Worm (Caenorhabditis elegans): Measurements from ENCODE around the gene ZK899.3.

ZK899.3 gene

DNA sequence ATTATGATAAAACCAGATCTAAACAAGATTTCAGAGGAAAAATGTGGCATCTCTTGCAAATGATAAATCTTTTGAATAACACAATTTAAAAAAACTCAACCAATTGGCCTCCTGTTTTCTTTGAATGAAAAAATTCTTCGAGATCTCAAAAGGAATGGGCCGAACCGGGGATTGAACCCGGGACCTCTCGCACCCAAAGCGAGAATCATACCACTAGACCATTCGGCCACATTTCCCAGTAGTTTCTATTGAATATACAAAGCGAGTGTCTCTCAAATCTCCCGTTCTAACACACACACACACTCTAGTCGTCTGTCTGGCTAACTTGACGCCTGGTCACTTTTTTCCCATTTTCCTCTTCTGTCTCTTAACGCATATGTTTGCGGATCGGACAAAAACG, 14.6 kb downstream of the ZK899.3 start (continued):
- TF ChIP-seq zfp-3 (GFP tag; conservative IDR thresholded peaks at IDR 0.05) (0 out of 2 replicates have a peak, but pooled peaks have one; percentile 12), zfp-2 (tag; optimal IDR thresholded peaks at IDR 0.05) (peak; percentile 55), nhr-76 (tag; optimal IDR thresholded peaks at IDR 0.05) (no peak), saeg-2 (GFP tag; IDR thresholded peaks at IDR 0.05) (no peak), mdl-1 (tag; optimal IDR thresholded peaks at IDR 0.05) (peak in 1 of 2 experiments; percentile 59), egl-27 (tag; optimal IDR thresholded peaks at IDR 0.05) (no peak), nhr-77 (tag; optimal IDR thresholded peaks at IDR 0.05) (peak; percentile 35), zip-2 (tag; optimal IDR thresholded peaks at IDR 0.05) (peak; percentile 79), F44E2.7 (GFP tag; IDR thresholded peaks at IDR 0.05) (no peak), F26F4.8 (GFP tag; conservative IDR thresholded peaks at IDR 0.05) (peak; percentile 91), mxl-3 (GFP tag; optimal IDR thresholded peaks at IDR 0.05) (peak; percentile 25), set-16 (GFP tag; IDR thresholded peaks at IDR 0.05) (no peak), ceh-62 (tag; optimal IDR thresholded peaks at IDR 0.05) (no peak), nhr-28 (tag; optimal IDR thresholded peaks at IDR 0.05) (peak; percentile 35)

DNA sequence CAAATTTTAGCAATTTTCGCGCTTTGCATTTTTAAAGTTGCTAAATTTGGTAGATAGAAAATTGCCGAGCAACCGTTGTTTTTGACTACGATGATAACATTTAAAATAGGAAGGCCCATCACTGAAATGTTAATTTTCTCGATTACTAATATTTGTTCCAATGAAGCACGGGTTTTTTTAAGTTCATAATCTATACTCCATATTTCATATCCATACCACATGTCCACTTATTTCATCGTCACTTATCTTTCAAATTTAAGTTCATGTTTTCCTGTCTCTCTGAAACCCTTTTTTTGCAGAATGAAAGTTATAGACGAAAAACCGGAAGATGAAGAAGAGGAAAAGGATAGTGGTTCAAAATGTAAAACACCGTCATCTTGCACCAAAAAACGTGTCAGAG, 19.2 kb downstream of the ZK899.3 start, which contains the start of gene gap-2:
gap-2 (plus strand) TSS at position 301 of the 400 bp plus-strand sequence.
- no peak for TF ChIP-seq daf-19 (GFP tag; conservative IDR thresholded peaks at IDR 0.05)
- TF ChIP-seq zip-11 (GFP tag; IDR thresholded peaks at IDR 0.05) = no peak
- TF ChIP-seq sdz-12 (GFP tag; optimal IDR thresholded peaks at IDR 0.05) = no peak
- no peak for TF ChIP-seq pqm-1 (tag; optimal IDR thresholded peaks at IDR 0.05)
- no peak for TF ChIP-seq ZK546.5 (tag; optimal IDR thresholded peaks at IDR 0.05)
- no peak for TF ChIP-seq lin-29 (GFP tag; IDR thresholded peaks at IDR 0.05)
- TF ChIP-seq aly-2 (tag; optimal IDR thresholded peaks at IDR 0.05) = no peak
- TF ChIP-seq spr-1 (tag; optimal IDR thresholded peaks at IDR 0.05) = no peak
- TF ChIP-seq jun-1 (tag; optimal IDR thresholded peaks at IDR 0.05) = no peak

DNA sequence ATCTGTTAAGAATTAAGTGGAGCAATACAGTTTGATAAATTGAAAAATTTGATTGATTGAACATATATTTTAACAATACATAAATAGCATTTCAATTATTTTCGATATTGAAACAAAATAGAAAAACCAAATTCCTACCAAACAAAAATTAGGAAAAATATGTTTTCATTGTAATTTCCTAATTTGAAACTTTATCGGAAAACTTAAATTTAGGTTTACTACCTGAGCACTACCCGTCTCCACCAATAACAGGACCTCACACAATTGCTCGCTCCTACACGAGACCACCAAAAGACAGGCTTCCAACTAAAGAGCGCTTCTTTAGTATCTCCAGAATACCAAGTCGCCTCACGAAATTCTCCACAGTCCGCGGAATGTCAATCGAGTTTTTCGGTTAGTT, 23.8 kb downstream of the ZK899.3 start:
- no peak for TF ChIP-seq gei-8 (GFP tag; optimal IDR thresholded peaks at IDR 0.05)
- peak; percentile 92 for TF ChIP-seq aha-1 (tag)

DNA sequence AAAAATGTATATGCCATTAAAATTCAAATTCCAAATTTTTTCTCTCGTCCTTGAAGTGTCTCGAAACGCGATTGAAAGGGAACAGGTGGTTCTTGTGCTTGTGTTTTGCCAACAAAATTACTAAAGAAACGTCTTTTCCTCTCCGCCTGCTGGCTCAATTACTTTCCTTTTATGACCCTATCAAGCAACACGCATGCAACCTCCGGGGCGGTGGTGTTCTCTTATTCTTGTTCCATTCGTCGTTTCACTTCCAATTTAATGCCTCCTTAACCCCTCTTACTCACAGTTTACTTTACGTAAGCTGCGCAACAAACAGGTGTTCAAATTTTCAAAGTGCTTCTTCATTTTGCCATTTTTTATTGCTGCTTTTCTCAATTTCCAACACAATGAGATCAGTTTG, 30.8 kb downstream of the ZK899.3 start:
- TF ChIP-seq unc-62 (GFP tag; optimal IDR thresholded peaks at IDR 0.05 in 1 of 2) (peak in 1 of 2 experiments; percentile 89), unc-62 (tag; optimal IDR thresholded peaks at IDR 0.05) (no peak), fkh-10 (GFP tag; optimal IDR thresholded peaks at IDR 0.05) (no peak)

DNA sequence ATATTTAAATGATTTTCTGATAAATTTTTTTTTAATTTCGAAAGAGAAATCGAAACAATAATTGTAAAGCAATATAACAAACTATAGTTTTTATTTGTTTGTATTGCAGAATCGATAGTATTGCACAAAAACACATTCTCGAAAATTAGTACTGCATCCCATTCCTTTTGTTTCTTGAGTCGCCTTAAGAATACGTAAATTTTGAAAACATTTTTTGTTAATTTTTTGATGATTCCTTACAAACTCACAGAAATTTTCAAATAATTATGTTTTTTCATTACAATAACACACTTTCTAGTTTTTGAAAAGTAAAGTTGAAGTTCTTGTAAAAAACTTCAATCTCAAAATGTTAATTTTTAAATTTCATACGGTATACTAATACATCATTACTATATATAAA, 33.2 kb downstream of the ZK899.3 start:
- TF ChIP-seq aha-1 (tag) = peak; percentile 88
- TF ChIP-seq saeg-2 (GFP tag; IDR thresholded peaks at IDR 0.05) = no peak

DNA sequence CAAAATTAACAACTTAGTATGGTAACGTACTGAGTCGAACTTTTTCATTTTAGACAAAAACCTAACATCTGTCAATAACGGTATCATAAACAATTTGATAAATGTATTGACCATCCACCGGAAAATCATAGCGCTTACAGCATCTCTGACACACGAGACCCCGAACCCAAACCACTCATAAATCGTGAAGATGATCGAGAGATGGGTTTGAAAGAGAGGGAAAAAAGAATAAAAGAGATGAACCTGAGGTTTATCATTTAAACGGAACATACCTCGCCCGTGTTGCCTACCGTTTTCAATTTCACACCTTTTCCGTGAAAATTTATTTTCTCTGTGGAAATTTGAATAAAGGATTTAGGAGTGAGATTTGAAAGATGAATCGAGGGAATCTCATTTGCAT, 36.6 kb downstream of the ZK899.3 start:
- TF ChIP-seq lir-3 (tag; optimal IDR thresholded peaks at IDR 0.05) = no peak
- TF ChIP-seq nhr-76 (tag; optimal IDR thresholded peaks at IDR 0.05) = no peak
- TF ChIP-seq saeg-2 (GFP tag; IDR thresholded peaks at IDR 0.05) = no peak
- no peak for TF ChIP-seq unc-62 (GFP tag; optimal IDR thresholded peaks at IDR 0.05 in 1 of 2)
- no peak for TF ChIP-seq unc-62 (tag; optimal IDR thresholded peaks at IDR 0.05)
- TF ChIP-seq madf-9 (GFP tag; conservative IDR thresholded peaks at IDR 0.05) = no peak
- TF ChIP-seq ztf-11 (tag; optimal IDR thresholded peaks at IDR 0.05) = no peak
- TF ChIP-seq nhr-28 (tag; optimal IDR thresholded peaks at IDR 0.05) = peak; percentile 24
- TF ChIP-seq D1046.2 (GFP tag; IDR thresholded peaks at IDR 0.05) = no peak
- TF ChIP-seq ZK546.5 (tag; optimal IDR thresholded peaks at IDR 0.05) = no peak
- no peak for TF ChIP-seq nhr-42 (GFP tag; IDR thresholded peaks at IDR 0.05)
- 0 out of 2 replicates have a peak, but pooled peaks have one; percentile 23 for TF ChIP-seq ceh-20 (GFP tag; IDR thresholded peaks at IDR 0.05)
- TF ChIP-seq Y5F2A.4 (GFP tag; optimal IDR thresholded peaks at IDR 0.05) = no peak
- TF ChIP-seq unc-130 (GFP tag; optimal IDR thresholded peaks at IDR 0.05) = no peak
- TF ChIP-seq dmd-9 (GFP tag; IDR thresholded peaks at IDR 0.05) = no peak
- TF ChIP-seq lin-39 (tag; optimal IDR thresholded peaks at IDR 0.05) = no peak
- TF ChIP-seq rbr-2 (tag; optimal IDR thresholded peaks at IDR 0.05) = no peak
- no peak for TF ChIP-seq zip-11 (GFP tag; IDR thresholded peaks at IDR 0.05)
- TF ChIP-seq madf-5 (GFP tag; IDR thresholded peaks at IDR 0.05) = no peak
- TF ChIP-seq mes-2 (tag; optimal IDR thresholded peaks at IDR 0.05; ENCODE audit: poor library complexity, severe bottlenecking) = no peak
- no peak for TF ChIP-seq cey-2 (tag; optimal IDR thresholded peaks at IDR 0.05; ENCODE audit: borderline replicate concordance, insufficient read depth)
- no peak for TF ChIP-seq snpc-1.2 (GFP tag; IDR thresholded peaks at IDR 0.05)
- no peak for TF ChIP-seq ceh-82 (tag; optimal IDR thresholded peaks at IDR 0.05)

All from whole organism, L4 larva.